Worm (Caenorhabditis elegans): ENCODE data around the gene nstp-3.

nstp-3 gene

ce11 chrV:5832799-5833198 is 34.8 kb upstream of the nstp-3 start:
- TF ChIP-seq mab-5 (tag; optimal IDR thresholded peaks at IDR 0.05) = peak; percentile 47
- peak; percentile 93 for TF ChIP-seq nhr-25 (tag; optimal IDR thresholded peaks at IDR 0.05)
- peak; percentile 50 for TF ChIP-seq egl-27 (tag; optimal IDR thresholded peaks at IDR 0.05)
- no peak for TF ChIP-seq nhr-237 (tag; optimal IDR thresholded peaks at IDR 0.05)
- no peak for TF ChIP-seq ztf-11 (tag; optimal IDR thresholded peaks at IDR 0.05)
- no peak for TF ChIP-seq unc-39 (tag; optimal IDR thresholded peaks at IDR 0.05)
- peak; percentile 12 for TF ChIP-seq fos-1 (tag; optimal IDR thresholded peaks at IDR 0.05)
- peak; percentile 23 for TF ChIP-seq crh-2 (tag; optimal IDR thresholded peaks at IDR 0.05)
- TF ChIP-seq sma-3 (GFP tag; optimal IDR thresholded peaks at IDR 0.05) = peak; percentile 89
- peak; percentile 55 for TF ChIP-seq Y55F3AM.14 (GFP tag; optimal IDR thresholded peaks at IDR 0.05)
- TF ChIP-seq ama-1 (optimal IDR thresholded peaks at IDR 0.05) = no peak
- TF ChIP-seq nhr-21 (tag; optimal IDR thresholded peaks at IDR 0.05) = peak; percentile 94
- TF ChIP-seq sma-9 (GFP tag; optimal IDR thresholded peaks at IDR 0.05) = peak; percentile 85
- no peak for TF ChIP-seq sma-9 (tag; optimal IDR thresholded peaks at IDR 0.05)
- TF ChIP-seq sem-4 (tag; optimal IDR thresholded peaks at IDR 0.05) = peak; percentile 8
- TF ChIP-seq nhr-129 (tag; optimal IDR thresholded peaks at IDR 0.05) = peak; percentile 33
- peak; percentile 70 for TF ChIP-seq blmp-1 (tag; optimal IDR thresholded peaks at IDR 0.05; ENCODE audit: insufficient read depth)

- TF ChIP-seq lsy-2 (tag; optimal IDR thresholded peaks at IDR 0.05) (no peak), gmeb-1 (tag; optimal IDR thresholded peaks at IDR 0.05) (no peak), unc-55 (GFP tag; optimal IDR thresholded peaks at IDR 0.05) (no peak), mab-5 (tag; optimal IDR thresholded peaks at IDR 0.05) (no peak), nhr-10 (tag; optimal IDR thresholded peaks at IDR 0.05) (no peak), snpc-4 (tag; optimal IDR thresholded peaks at IDR 0.05) (no peak), C34F6.9 (tag; optimal IDR thresholded peaks at IDR 0.05) (no peak), nhr-129 (tag; optimal IDR thresholded peaks at IDR 0.05) (no peak), fos-1 (tag; optimal IDR thresholded peaks at IDR 0.05) (no peak), ceh-16 (tag; optimal IDR thresholded peaks at IDR 0.05) (no peak), nhr-6 (tag; optimal IDR thresholded peaks at IDR 0.05) (no peak), alr-1 (tag; optimal IDR thresholded peaks at IDR 0.05) (no peak), nhr-77 (tag; optimal IDR thresholded peaks at IDR 0.05) (no peak), nhr-23 (tag; optimal IDR thresholded peaks at IDR 0.05) (no peak), nhr-21 (tag; optimal IDR thresholded peaks at IDR 0.05) (no peak), unc-62 (GFP tag; optimal IDR thresholded peaks at IDR 0.05) (no peak), sma-3 (GFP tag; optimal IDR thresholded peaks at IDR 0.05) (no peak), sem-4 (tag; optimal IDR thresholded peaks at IDR 0.05) (no peak), skn-1 (tag; optimal IDR thresholded peaks at IDR 0.05) (no peak)
These were observed 33.2 kb upstream of the nstp-3 start for ce11 chrV:5831253-5831652.

- TF ChIP-seq sma-9 (GFP tag; optimal IDR thresholded peaks at IDR 0.05) (no peak), sma-9 (tag; optimal IDR thresholded peaks at IDR 0.05) (no peak), ztf-11 (tag; optimal IDR thresholded peaks at IDR 0.05) (no peak), egl-27 (tag; optimal IDR thresholded peaks at IDR 0.05) (no peak)
These were observed 28.6 kb upstream of the nstp-3 start, which contains the start of gene let-418 for ce11 chrV:5826592-5826991. Gene let-418 (plus strand): TSS chrV:5826833.

- TF ChIP-seq unc-39 (tag; optimal IDR thresholded peaks at IDR 0.05) (no peak), peb-1 (tag; optimal IDR thresholded peaks at IDR 0.05) (no peak), fos-1 (tag; optimal IDR thresholded peaks at IDR 0.05) (no peak), nhr-6 (tag; optimal IDR thresholded peaks at IDR 0.05) (no peak), skn-1 (tag; optimal IDR thresholded peaks at IDR 0.05) (no peak), nhr-77 (tag; optimal IDR thresholded peaks at IDR 0.05) (no peak), nhr-25 (tag; optimal IDR thresholded peaks at IDR 0.05) (no peak), ama-1 (optimal IDR thresholded peaks at IDR 0.05) (no peak), mdl-1 (tag; optimal IDR thresholded peaks at IDR 0.05) (no peak), aly-2 (tag; optimal IDR thresholded peaks at IDR 0.05) (no peak)
These were observed 27.4 kb upstream of the nstp-3 start for ce11 chrV:5825478-5825877.

ce11 chrV:5822968-5823367 is 24.9 kb upstream of the nstp-3 start:
- TF ChIP-seq nhr-10 (tag; optimal IDR thresholded peaks at IDR 0.05) (no peak), mab-5 (tag; optimal IDR thresholded peaks at IDR 0.05) (no peak), fos-1 (tag; optimal IDR thresholded peaks at IDR 0.05) (peak; percentile 91), ZK546.5 (tag; optimal IDR thresholded peaks at IDR 0.05) (no peak), ceh-82 (tag; optimal IDR thresholded peaks at IDR 0.05) (no peak), lin-11 (tag; optimal IDR thresholded peaks at IDR 0.05) (no peak), elt-3 (tag; optimal IDR thresholded peaks at IDR 0.05) (no peak), F13H6.1 (tag; optimal IDR thresholded peaks at IDR 0.05) (no peak), nhr-11 (tag; optimal IDR thresholded peaks at IDR 0.05) (no peak), Y55F3AM.14 (GFP tag; optimal IDR thresholded peaks at IDR 0.05) (no peak), sma-9 (GFP tag; optimal IDR thresholded peaks at IDR 0.05) (peak; percentile 92), sma-9 (tag; optimal IDR thresholded peaks at IDR 0.05) (no peak), C34F6.9 (tag; optimal IDR thresholded peaks at IDR 0.05) (no peak), nhr-129 (tag; optimal IDR thresholded peaks at IDR 0.05) (peak; percentile 10), nhr-77 (tag; optimal IDR thresholded peaks at IDR 0.05) (no peak), nhr-237 (tag; optimal IDR thresholded peaks at IDR 0.05) (no peak), ztf-11 (tag; optimal IDR thresholded peaks at IDR 0.05) (no peak), nhr-23 (tag; optimal IDR thresholded peaks at IDR 0.05) (no peak), blmp-1 (tag; optimal IDR thresholded peaks at IDR 0.05; ENCODE audit: insufficient read depth) (peak; percentile 91), snpc-4 (tag; optimal IDR thresholded peaks at IDR 0.05) (no peak), nhr-21 (tag; optimal IDR thresholded peaks at IDR 0.05) (peak; percentile 90), lin-39 (tag; optimal IDR thresholded peaks at IDR 0.05) (no peak), crh-2 (tag; optimal IDR thresholded peaks at IDR 0.05) (peak; percentile 55), ztf-1 (GFP tag; conservative IDR thresholded peaks at IDR 0.05) (no peak), unc-39 (tag; optimal IDR thresholded peaks at IDR 0.05) (no peak), nhr-25 (tag; optimal IDR thresholded peaks at IDR 0.05) (peak; percentile 79), elt-1 (tag; optimal IDR thresholded peaks at IDR 0.05) (no peak), aly-2 (tag; optimal IDR thresholded peaks at IDR 0.05) (no peak), egl-27 (tag; optimal IDR thresholded peaks at IDR 0.05) (peak; percentile 77)

Data from whole organism, L2 larva.